Worm (Caenorhabditis elegans) whole organism, L1 larva: Measurements from ENCODE around the gene madf-8.

Experiments used
- C34B4.2 ChIP-seq: sonication (generic microtip); optimal IDR thresholded peaks from 2 replicates; lab custom pipeline; 2017; ENCODE audit warnings: mild to moderate bottlenecking, missing genetic modification characterization, missing compliant biosample characterization
- aly-2 ChIP-seq: fragments of 150-350 bp; optimal IDR thresholded peaks from 2 replicates; lab custom pipeline; 2014; ENCODE audit warnings: missing biosample characterization, missing genetic modification characterization
- jun-1 ChIP-seq: fragments of 150-350 bp; optimal IDR thresholded peaks from 2 replicates; lab custom pipeline; 2014; ENCODE audit warnings: missing biosample characterization, missing genetic modification reagents, missing genetic modification characterization
- lin-35 ChIP-seq, 2 experiments: fragments of 150-350 bp; optimal IDR thresholded peaks; 2 replicates each; lab custom pipeline; 2014; ENCODE audit warnings: missing biosample characterization in 2 of 2, missing genetic modification characterization in 2 of 2, missing genetic modification reagents in 2 of 2
- lsy-2 ChIP-seq, 2 experiments: fragments of 150-350 bp; optimal IDR thresholded peaks; 2 replicates each; lab custom pipeline; 2014; ENCODE audit warnings: missing biosample characterization in 2 of 2, missing genetic modification characterization in 2 of 2
- mep-1 ChIP-seq: fragments of 150-350 bp; optimal IDR thresholded peaks from 2 replicates; lab custom pipeline; 2014; ENCODE audit warnings: missing biosample characterization, missing genetic modification characterization
- nhr-28 ChIP-seq: fragments of 150-350 bp; optimal IDR thresholded peaks from 2 replicates; lab custom pipeline; 2014; ENCODE audit warnings: missing biosample characterization, missing genetic modification characterization
- snpc-4 ChIP-seq: fragments of 150-350 bp; optimal IDR thresholded peaks from 2 replicates; lab custom pipeline; 2014; ENCODE audit warnings: missing biosample characterization, missing genetic modification characterization
- sox-4 ChIP-seq: sonication (generic microtip); optimal IDR thresholded peaks from 2 replicates; lab custom pipeline; 2016; ENCODE audit warnings: missing genetic modification characterization, missing compliant biosample characterization
- swsn-7 ChIP-seq: sonication (generic microtip); optimal IDR thresholded peaks from 2 replicates; lab custom pipeline; 2016; ENCODE audit warnings: missing genetic modification characterization, missing compliant biosample characterization
- tbx-2 ChIP-seq: sonication (generic microtip); optimal IDR thresholded peaks from 2 replicates; lab custom pipeline; 2016; ENCODE audit warnings: missing genetic modification characterization, missing compliant biosample characterization
- unc-62 ChIP-seq: fragments of 150-350 bp; optimal IDR thresholded peaks from 2 replicates; lab custom pipeline; 2014; ENCODE audit warnings: missing biosample characterization, missing genetic modification reagents, missing genetic modification characterization

- TF ChIP-seq aly-2: no peak
- no peak for TF ChIP-seq unc-62
- no peak for TF ChIP-seq lsy-2 (tag; optimal IDR thresholded peaks at IDR 0.05; lab: Kevin White, UChicago)
- no peak for TF ChIP-seq C34B4.2 (tag; lab: Kevin White, UChicago)
- TF ChIP-seq snpc-4 (tag; lab: Kevin White, UChicago): no peak
- TF ChIP-seq nhr-28 (tag; lab: Kevin White, UChicago): no peak
- no peak for TF ChIP-seq swsn-7 (tag; lab: Kevin White, UChicago)
- no peak for TF ChIP-seq lin-35 (GFP tag; optimal IDR thresholded peaks at IDR 0.05; lab: Kevin White, UChicago)
- TF ChIP-seq sox-4 (tag; lab: Kevin White, UChicago): no peak
- TF ChIP-seq tbx-2 (tag; lab: Kevin White, UChicago): no peak
- TF ChIP-seq jun-1 (tag; lab: Kevin White, UChicago): no peak
- no peak for TF ChIP-seq mep-1 (tag; lab: Kevin White, UChicago)
These were observed 29.3 kb downstream of the madf-8 start for ce11 chrIII:3621211-3621897.
